Fruit fly (Drosophila melanogaster) whole organism, embryonic: ENCODE data around the gene mRpS30.
A peak's percentile ranks its signal among the peaks of the same experiment; 100 is the strongest.

Experiments
- Bteb2 ChIP-seq: fragments of 200-800 bp; sonication (Bioruptor generic); optimal IDR thresholded peaks from 2 replicates; lab custom pipeline; 2016; ENCODE audit warnings: missing biosample characterization, missing genetic modification characterization
- CG11247 ChIP-seq: fragments of 200-800 bp; sonication (Bioruptor generic); IDR thresholded peaks from 2 replicates; pipeline ENCODE4 v1.3.6; 2022; ENCODE audit warnings: missing biosample characterization, missing genetic modification characterization
- CG12071 ChIP-seq: fragments of 200-800 bp; sonication (Bioruptor generic); optimal IDR thresholded peaks from 3 replicates; lab custom pipeline; 2018; ENCODE audit warnings: missing biosample characterization, mild to moderate bottlenecking, missing genetic modification characterization
- CG16863 ChIP-seq: fragments of 200-800 bp; sonication (Bioruptor generic); optimal IDR thresholded peaks from 3 replicates; lab custom pipeline; 2016; ENCODE audit warnings: missing biosample characterization, missing genetic modification characterization
- CG30403 ChIP-seq: fragments of 200-800 bp; sonication (Bioruptor generic); optimal IDR thresholded peaks from 3 replicates; lab custom pipeline; 2016; ENCODE audit warnings: missing biosample characterization, missing genetic modification characterization
- CG32772 ChIP-seq: fragments of 200-800 bp; sonication (Bioruptor generic); IDR thresholded peaks from 2 replicates; pipeline ENCODE4 v1.3.6; 2022; ENCODE audit warnings: missing biosample characterization, missing genetic modification characterization
- CG33213 ChIP-seq: fragments of 200-800 bp; sonication (Bioruptor generic); optimal IDR thresholded peaks from 3 replicates; lab custom pipeline; 2016; ENCODE audit warnings: missing biosample characterization, missing genetic modification characterization
- CG34376 ChIP-seq: fragments of 200-800 bp; sonication (Bioruptor generic); optimal IDR thresholded peaks from 2 replicates; lab custom pipeline; 2018; ENCODE audit warnings: missing biosample characterization, mild to moderate bottlenecking, missing genetic modification characterization
- CG4328 ChIP-seq: fragments of 200-800 bp; sonication (Bioruptor generic); optimal IDR thresholded peaks from 3 replicates; lab custom pipeline; 2017; ENCODE audit warnings: missing biosample characterization, missing genetic modification reagents, missing genetic modification characterization
- CG4707 ChIP-seq: fragments of 200-800 bp; sonication (Bioruptor generic); optimal IDR thresholded peaks from 2 replicates; lab custom pipeline; 2018; ENCODE audit warnings: missing biosample characterization, mild to moderate bottlenecking, missing genetic modification characterization, moderate library complexity
- CG6683 ChIP-seq: fragments of 200-800 bp; sonication (Bioruptor generic); optimal IDR thresholded peaks from 2 replicates; lab custom pipeline; 2017; ENCODE audit warnings: missing biosample characterization, mild to moderate bottlenecking, missing genetic modification characterization, missing genetic modification reagents
- CG6791 ChIP-seq: fragments of 200-800 bp; sonication (Bioruptor generic); IDR thresholded peaks from 3 replicates; pipeline ENCODE4 v1.3.6; 2022; ENCODE audit warnings: missing biosample characterization, missing genetic modification characterization; ENCODE audit not compliant: partially characterized antibody
- CTCF ChIP-seq: fragments of 200-800 bp; sonication (Bioruptor generic); optimal IDR thresholded peaks from 2 replicates; lab custom pipeline; 2017; ENCODE audit warnings: missing biosample characterization, mild to moderate bottlenecking, missing genetic modification characterization, moderate library complexity
- Ets65A ChIP-seq: fragments of 200-800 bp; sonication (Bioruptor generic); peaks from one replicate; lab custom pipeline; 2016; ENCODE audit warnings: missing biosample characterization, missing genetic modification characterization
- Gug ChIP-seq: fragments of 200-800 bp; sonication (Bioruptor generic); IDR thresholded peaks from 4 replicates; pipeline ENCODE4 v1.3.6; 2022; ENCODE audit warnings: missing biosample characterization, missing genetic modification characterization
- HLHmδ ChIP-seq: fragments of 200-800 bp; sonication (Bioruptor generic); optimal IDR thresholded peaks from 2 replicates; lab custom pipeline; 2018; ENCODE audit warnings: missing biosample characterization, mild to moderate bottlenecking, missing genetic modification characterization, moderate library complexity
- Hand ChIP-seq: fragments of 200-800 bp; sonication (Bioruptor generic); optimal IDR thresholded peaks from 2 replicates; lab custom pipeline; 2017; ENCODE audit warnings: mild to moderate bottlenecking, missing biosample characterization, missing genetic modification reagents, missing genetic modification characterization
- Hr51 ChIP-seq, 2 experiments: fragments of 200-800 bp; sonication (Bioruptor generic); optimal IDR thresholded peaks; 2 replicates in 1 of 2; 3 replicates in 1 of 2; lab custom pipeline; 2016 to 2018; ENCODE audit warnings: missing biosample characterization in 2 of 2, missing genetic modification characterization in 2 of 2, mild to moderate bottlenecking in 1 of 2, moderate library complexity in 1 of 2
- Hr78 ChIP-seq, 2 experiments: fragments of 200-800 bp in 1 of 2; fragments of >200 bp in 1 of 2; sonication (Bioruptor generic) in 1 of 2; optimal IDR thresholded peaks; 2 replicates each; lab custom pipeline; 2017 to 2019; ENCODE audit warnings: missing biosample characterization in 2 of 2, missing genetic modification characterization in 2 of 2, mild to moderate bottlenecking in 1 of 2, moderate library complexity in 1 of 2
- MBD-R2 ChIP-seq: fragments of 200-800 bp; sonication (Bioruptor generic); IDR thresholded peaks from 2 replicates; pipeline ENCODE4 v1.3.6; 2022; ENCODE audit warnings: missing biosample characterization, missing genetic modification characterization
- Nf-YC ChIP-seq: fragments of 200-800 bp; optimal IDR thresholded peaks from 3 replicates; lab custom pipeline; 2019; ENCODE audit warnings: missing biosample characterization, mild to moderate bottlenecking, missing genetic modification characterization, moderate library complexity
- NfI ChIP-seq: fragments of 200-800 bp; sonication (Bioruptor generic); optimal IDR thresholded peaks from 3 replicates; lab custom pipeline; 2018; ENCODE audit warnings: missing biosample characterization, mild to moderate bottlenecking, missing genetic modification characterization, moderate library complexity
- Ptx1 ChIP-seq: fragments of 200-800 bp; sonication (Bioruptor generic); IDR thresholded peaks from 2 replicates; pipeline ENCODE4 v1.3.6; 2022; ENCODE audit warnings: missing biosample characterization, missing genetic modification characterization
- Rfx ChIP-seq: fragments of 200-800 bp; sonication (Bioruptor generic); IDR thresholded peaks from 2 replicates; pipeline ENCODE4 v1.3.6; 2022; ENCODE audit warnings: missing biosample characterization, missing genetic modification characterization
- Six4 ChIP-seq: fragments of 200-800 bp; sonication (Bioruptor generic); optimal IDR thresholded peaks from 2 replicates; lab custom pipeline; 2016; ENCODE audit warnings: missing biosample characterization, missing genetic modification characterization
- TFAM ChIP-seq: fragments of 200-800 bp; sonication (Bioruptor generic); optimal IDR thresholded peaks from 2 replicates; lab custom pipeline; 2017; ENCODE audit warnings: missing biosample characterization, missing genetic modification characterization, inconsistent platforms
- Usf ChIP-seq: fragments of 200-800 bp; sonication (Bioruptor generic); optimal IDR thresholded peaks from 2 replicates; lab custom pipeline; 2017; ENCODE audit warnings: missing genotype, missing biosample characterization, missing genetic modification characterization
- Xbp1 ChIP-seq: fragments of 200-800 bp; sonication (Bioruptor generic); optimal IDR thresholded peaks from 3 replicates; lab custom pipeline; 2016; ENCODE audit warnings: missing biosample characterization, mild to moderate bottlenecking, missing genetic modification characterization
- aop ChIP-seq: fragments of 200-800 bp; sonication (Bioruptor generic); IDR thresholded peaks from 2 replicates; pipeline ENCODE4 v1.3.6; 2022; ENCODE audit warnings: missing biosample characterization, missing genetic modification characterization
- ara ChIP-seq: fragments of 200-800 bp; sonication (Bioruptor generic); IDR thresholded peaks from 2 replicates; pipeline ENCODE4 v1.3.6; 2022; ENCODE audit warnings: missing biosample characterization, missing genetic modification characterization
- cad ChIP-seq: fragments of >200 bp; optimal IDR thresholded peaks from 2 replicates; lab custom pipeline; 2017; ENCODE audit warnings: missing biosample characterization, missing genetic modification characterization
- caup ChIP-seq: fragments of 200-800 bp; sonication (Bioruptor generic); optimal IDR thresholded peaks from 3 replicates; lab custom pipeline; 2017; ENCODE audit warnings: missing biosample characterization, mild to moderate bottlenecking, missing genetic modification characterization, moderate library complexity; ENCODE audit not compliant: severe bottlenecking
- ci ChIP-seq: fragments of 200-800 bp; sonication (Bioruptor generic); IDR thresholded peaks from 3 replicates; pipeline ENCODE4 v1.3.6; 2022; ENCODE audit warnings: missing biosample characterization, missing genetic modification characterization
- crc ChIP-seq: fragments of 200-800 bp; sonication (Bioruptor generic); optimal IDR thresholded peaks from 2 replicates; lab custom pipeline; 2016; ENCODE audit warnings: missing biosample characterization, missing genetic modification characterization
- disco-r ChIP-seq: fragments of 200-800 bp; sonication (Bioruptor generic); optimal IDR thresholded peaks from 2 replicates; lab custom pipeline; 2016; ENCODE audit warnings: missing biosample characterization, missing genetic modification characterization
- dm ChIP-seq: fragments of 200-800 bp; sonication (Bioruptor generic); optimal IDR thresholded peaks from 3 replicates; lab custom pipeline; 2016; ENCODE audit warnings: missing biosample characterization, missing genetic modification characterization
- gce ChIP-seq: fragments of 200-800 bp; sonication (Bioruptor generic); IDR thresholded peaks from 3 replicates; pipeline ENCODE4 v1.3.6; 2022; ENCODE audit warnings: missing biosample characterization, missing genetic modification characterization
- ham ChIP-seq: fragments of 200-800 bp; sonication (Bioruptor generic); IDR thresholded peaks from 2 replicates; pipeline ENCODE4 v1.3.6; 2022; ENCODE audit warnings: missing biosample characterization, missing genetic modification characterization
- hb ChIP-seq: fragments of 200-800 bp; sonication (Bioruptor generic); IDR thresholded peaks from 3 replicates; pipeline ENCODE4 v1.3.6; 2022; ENCODE audit warnings: missing biosample characterization, missing genetic modification characterization; ENCODE audit not compliant: partially characterized antibody
- hkb ChIP-seq, 2 experiments: fragments of 200-800 bp in 1 of 2; fragments of >200 bp in 1 of 2; sonication (Bioruptor generic) in 1 of 2; IDR thresholded peaks in 1 of 2; optimal IDR thresholded peaks in 1 of 2; 2 replicates each; pipeline versions ENCODE4 v1.3.6 to Lab custom; 2017 to 2022; ENCODE audit warnings: missing biosample characterization in 1 of 2, missing genetic modification characterization in 1 of 2
- kah ChIP-seq: fragments of 200-800 bp; sonication (Bioruptor generic); optimal IDR thresholded peaks from 2 replicates; lab custom pipeline; 2018; ENCODE audit warnings: missing biosample characterization, mild to moderate bottlenecking, missing genetic modification characterization
- maf-S ChIP-seq: fragments of 200-800 bp; sonication (Bioruptor generic); optimal IDR thresholded peaks from 2 replicates; lab custom pipeline; 2016; ENCODE audit warnings: missing biosample characterization, missing genetic modification characterization
- nerfin-1 ChIP-seq: fragments of 200-800 bp; sonication (Bioruptor generic); optimal IDR thresholded peaks from 3 replicates; lab custom pipeline; 2019; ENCODE audit warnings: missing biosample characterization, mild to moderate bottlenecking, missing genetic modification characterization, moderate library complexity
- ranshi ChIP-seq: fragments of 200-800 bp; sonication (Bioruptor generic); IDR thresholded peaks from 2 replicates; pipeline ENCODE4 v1.3.6; 2022; ENCODE audit warnings: missing biosample characterization, missing genetic modification characterization
- shn ChIP-seq: fragments of 200-800 bp; sonication (Bioruptor generic); optimal IDR thresholded peaks from 3 replicates; lab custom pipeline; 2016; ENCODE audit warnings: missing biosample characterization, missing genetic modification characterization
- sim ChIP-seq: fragments of 200-800 bp; sonication (Bioruptor generic); IDR thresholded peaks from 2 replicates; pipeline ENCODE4 v1.3.6; 2022; ENCODE audit warnings: missing biosample characterization, missing genetic modification characterization
- slp2 ChIP-seq: fragments of 200-800 bp; sonication (Bioruptor generic); optimal IDR thresholded peaks from 2 replicates; lab custom pipeline; 2016; ENCODE audit warnings: missing biosample characterization, missing genetic modification characterization
- stc ChIP-seq: fragments of 200-800 bp; sonication (Bioruptor generic); IDR thresholded peaks from 2 replicates; pipeline ENCODE4 v1.3.6; 2022; ENCODE audit warnings: missing biosample characterization, missing genetic modification characterization
- tin ChIP-seq: fragments of 200-800 bp; sonication (Bioruptor generic); optimal IDR thresholded peaks from 3 replicates; lab custom pipeline; 2016; ENCODE audit warnings: missing biosample characterization, missing genetic modification characterization
- tx ChIP-seq: fragments of 200-800 bp; sonication (Bioruptor generic); optimal IDR thresholded peaks from 2 replicates; lab custom pipeline; 2016; ENCODE audit warnings: missing biosample characterization, missing genetic modification characterization
- vfl ChIP-seq: fragments of 200-800 bp; sonication (Bioruptor generic); optimal IDR thresholded peaks from 2 replicates; lab custom pipeline; 2016; ENCODE audit warnings: missing biosample characterization, missing genetic modification characterization
- yki ChIP-seq: fragments of >200 bp; optimal IDR thresholded peaks from 3 replicates; lab custom pipeline; 2018
- zfh1 ChIP-seq: fragments of 200-800 bp; sonication (Bioruptor generic); IDR thresholded peaks from 3 replicates; pipeline ENCODE4 v1.3.6; 2022; ENCODE audit warnings: missing biosample characterization, missing genetic modification characterization

Gene mRpS30

dm6 chrX:15748945-15749344 is 36.9 kb upstream of the mRpS30 start, which contains the start of gene Mvd (continued):
- TF ChIP-seq ranshi (GFP tag; lab: Robert Waterston, UW) (no peak), TFAM (no peak), zfh1 (GFP tag; lab: Robert Waterston, UW) (0 out of 3 replicates have a peak, but pooled peaks have one; percentile 21), ham (GFP tag; lab: Robert Waterston, UW) (no peak), kah (GFP tag; lab: Kevin White, UChicago) (peak; percentile 33), CG33213 (GFP tag; lab: Kevin White, UChicago) (peak; percentile 31), CG30403 (GFP tag; lab: Kevin White, UChicago) (no peak), cad (GFP tag; lab: Kevin White, UChicago) (no peak), ci (no peak), NfI (GFP tag; lab: Kevin White, UChicago) (no peak), hb (GFP tag; lab: Robert Waterston, UW) (no peak), CG11247 (no peak), yki (lab: Kevin White, UChicago) (no peak), MBD-R2 (GFP tag; lab: Robert Waterston, UW) (peak; percentile 78), vfl (GFP tag; lab: Kevin White, UChicago) (no peak), Ets65A (GFP tag; lab: Kevin White, UChicago) (no peak), CG6791 (no peak), crc (GFP tag; lab: Kevin White, UChicago) (no peak), CG4707 (GFP tag; lab: Kevin White, UChicago) (no peak), hkb (optimal IDR thresholded peaks at IDR 0.05; lab: Kevin White, UChicago) (peak; percentile 17), hkb (GFP tag; IDR thresholded peaks at IDR 0.05; lab: Robert Waterston, UW) (no peak), slp2 (no peak), CTCF (GFP tag; lab: Kevin White, UChicago) (peak; percentile 68), Usf (GFP tag; lab: Kevin White, UChicago) (no peak), gce (GFP tag; lab: Robert Waterston, UW) (no peak), tx (GFP tag; lab: Kevin White, UChicago) (no peak), disco-r (no peak), Xbp1 (GFP tag; lab: Kevin White, UChicago) (peak; percentile 14), shn (GFP tag; lab: Kevin White, UChicago) (no peak), stc (GFP tag; lab: Robert Waterston, UW) (no peak), ara (GFP tag; lab: Robert Waterston, UW) (no peak), Nf-YC (no peak), CG12071 (GFP tag; lab: Kevin White, UChicago) (no peak), nerfin-1 (tag; lab: Kevin White, UChicago) (no peak), CG16863 (no peak), CG34376 (peak; percentile 7), HLHmδ (GFP tag; lab: Kevin White, UChicago) (no peak), Six4 (GFP tag; lab: Kevin White, UChicago) (no peak), Gug (no peak), maf-S (GFP tag; lab: Kevin White, UChicago) (no peak), Rfx (GFP tag; lab: Robert Waterston, UW) (no peak), tin (GFP tag; lab: Kevin White, UChicago) (no peak), CG6683 (GFP tag; lab: Kevin White, UChicago) (no peak), Bteb2 (GFP tag; lab: Kevin White, UChicago) (no peak), Hr51 (GFP tag; optimal IDR thresholded peaks at IDR 0.05; lab: Kevin White, UChicago) (no peak), aop (GFP tag; lab: Robert Waterston, UW) (no peak), Hand (GFP tag; lab: Kevin White, UChicago) (no peak), Ptx1 (GFP tag; lab: Robert Waterston, UW) (no peak), caup (GFP tag; lab: Kevin White, UChicago) (no peak), CG4328 (GFP tag; lab: Kevin White, UChicago) (no peak), CG32772 (no peak), sim (no peak), Hr78 (GFP tag; optimal IDR thresholded peaks at IDR 0.05; lab: Kevin White, UChicago) (no peak), dm (GFP tag; lab: Kevin White, UChicago) (peak; percentile 46)
